Worm (Caenorhabditis elegans) whole organism, L2 larva: ENCODE results near the gene T16G1.6.
A peak's percentile ranks its signal among the peaks of the same experiment; 100 is the strongest.

ENCODE experiments used
- C34F6.9 ChIP-seq: fragments of 150-350 bp; optimal IDR thresholded peaks from 2 replicates; lab custom pipeline; 2014; ENCODE audit warnings: missing biosample characterization, missing genetic modification characterization
- F13H6.1 ChIP-seq: sonication (generic microtip); optimal IDR thresholded peaks from 2 replicates; lab custom pipeline; 2016; ENCODE audit warnings: missing genetic modification characterization, missing compliant biosample characterization
- R02D3.7 ChIP-seq: fragments of 150-350 bp; optimal IDR thresholded peaks from 2 replicates; lab custom pipeline; 2014; ENCODE audit warnings: missing biosample characterization, missing genetic modification characterization
- Y55F3AM.14 ChIP-seq: fragments of 200-800 bp; sonication (Bioruptor generic); optimal IDR thresholded peaks from 2 replicates; lab custom pipeline; 2018; ENCODE audit warnings: mild to moderate bottlenecking, missing genetic modification characterization, missing compliant biosample characterization
- ZK546.5 ChIP-seq: sonication (generic microtip); optimal IDR thresholded peaks from 2 replicates; lab custom pipeline; 2017; ENCODE audit warnings: missing biosample characterization, missing genetic modification characterization
- aly-2 ChIP-seq: fragments of 150-350 bp; optimal IDR thresholded peaks from 2 replicates; lab custom pipeline; 2014; ENCODE audit warnings: missing biosample characterization, missing genetic modification characterization
- ama-1 ChIP-seq: fragments of 150-350 bp; optimal IDR thresholded peaks from 2 replicates; lab custom pipeline; 2018; ENCODE audit warnings: inconsistent platforms
- ceh-82 ChIP-seq: fragments of 150-350 bp; optimal IDR thresholded peaks from 2 replicates; lab custom pipeline; 2014; ENCODE audit warnings: missing biosample characterization, missing genetic modification characterization
- crh-2 ChIP-seq: sonication (generic microtip); optimal IDR thresholded peaks from 2 replicates; lab custom pipeline; 2017; ENCODE audit warnings: missing biosample characterization, missing genetic modification characterization
- dmd-4 ChIP-seq: sonication (generic microtip); optimal IDR thresholded peaks from 2 replicates; lab custom pipeline; 2017; ENCODE audit warnings: missing biosample characterization, missing genetic modification characterization
- elt-1 ChIP-seq: fragments of 150-350 bp; optimal IDR thresholded peaks from 2 replicates; lab custom pipeline; 2014; ENCODE audit warnings: missing biosample characterization, missing genetic modification characterization
- elt-3 ChIP-seq: sonication (generic microtip); optimal IDR thresholded peaks from 2 replicates; lab custom pipeline; 2017; ENCODE audit warnings: missing biosample characterization, missing genetic modification characterization
- fos-1 ChIP-seq: fragments of 150-350 bp; optimal IDR thresholded peaks from 2 replicates; lab custom pipeline; 2014; ENCODE audit warnings: missing biosample characterization, missing genetic modification characterization
- lin-11 ChIP-seq: fragments of 150-350 bp; sonication (generic microtip); optimal IDR thresholded peaks from 2 replicates; lab custom pipeline; 2014; ENCODE audit warnings: missing biosample characterization, missing genetic modification characterization, inconsistent platforms, mixed read lengths
- lin-39 ChIP-seq: fragments of 150-350 bp; optimal IDR thresholded peaks from 2 replicates; lab custom pipeline; 2014; ENCODE audit warnings: missing biosample characterization, missing genetic modification reagents, missing genetic modification characterization
- mab-5 ChIP-seq: fragments of 150-350 bp; optimal IDR thresholded peaks from 2 replicates; lab custom pipeline; 2014; ENCODE audit warnings: missing biosample characterization, missing genetic modification characterization
- nhr-10 ChIP-seq: sonication (generic microtip); optimal IDR thresholded peaks from 2 replicates; lab custom pipeline; 2017; ENCODE audit warnings: missing biosample characterization, missing genetic modification characterization
- nhr-11 ChIP-seq: fragments of 150-350 bp; optimal IDR thresholded peaks from 2 replicates; lab custom pipeline; 2014; ENCODE audit warnings: missing biosample characterization, missing genetic modification characterization
- nhr-12 ChIP-seq: fragments of 150-350 bp; optimal IDR thresholded peaks from 2 replicates; lab custom pipeline; 2014; ENCODE audit warnings: missing biosample characterization, missing genetic modification characterization
- nhr-129 ChIP-seq: fragments of 150-350 bp; optimal IDR thresholded peaks from 2 replicates; lab custom pipeline; 2014; ENCODE audit warnings: missing biosample characterization, missing genetic modification characterization
- nhr-21 ChIP-seq: fragments of 150-350 bp; optimal IDR thresholded peaks from 2 replicates; lab custom pipeline; 2014; ENCODE audit warnings: missing biosample characterization, missing genetic modification characterization
- nhr-237 ChIP-seq: fragments of 150-350 bp; optimal IDR thresholded peaks from 2 replicates; lab custom pipeline; 2014; ENCODE audit warnings: missing biosample characterization, missing genetic modification characterization
- nhr-25 ChIP-seq: fragments of 150-350 bp; sonication (generic microtip); optimal IDR thresholded peaks from 3 replicates; lab custom pipeline; 2014; ENCODE audit warnings: missing biosample characterization, missing genetic modification characterization
- nhr-6 ChIP-seq: fragments of 150-350 bp; optimal IDR thresholded peaks from 2 replicates; lab custom pipeline; 2014; ENCODE audit warnings: missing biosample characterization, missing genetic modification characterization
- skn-1 ChIP-seq: sonication (generic microtip); optimal IDR thresholded peaks from 2 replicates; lab custom pipeline; 2017; ENCODE audit warnings: missing biosample characterization, missing genetic modification characterization
- unc-55 ChIP-seq: fragments of 150-350 bp; sonication (generic microtip); optimal IDR thresholded peaks from 3 replicates; lab custom pipeline; 2014; ENCODE audit warnings: missing biosample characterization, missing genetic modification reagents, missing genetic modification characterization
- zag-1 ChIP-seq: fragments of 150-350 bp; optimal IDR thresholded peaks from 2 replicates; lab custom pipeline; 2014; ENCODE audit warnings: missing biosample characterization, missing genetic modification characterization
- ztf-1 ChIP-seq: fragments of 200-800 bp; sonication (Bioruptor generic); conservative IDR thresholded peaks from 2 replicates; pipeline ENCODE4 v1.3.6; 2022; ENCODE audit warnings: missing genetic modification characterization, missing compliant biosample characterization
- ztf-11 ChIP-seq: sonication (generic microtip); optimal IDR thresholded peaks from 2 replicates; lab custom pipeline; 2017; ENCODE audit warnings: missing biosample characterization, missing genetic modification characterization
- ztf-4 ChIP-seq: fragments of 150-350 bp; optimal IDR thresholded peaks from 2 replicates; lab custom pipeline; 2014; ENCODE audit warnings: missing biosample characterization, missing genetic modification characterization

Gene T16G1.6

DNA sequence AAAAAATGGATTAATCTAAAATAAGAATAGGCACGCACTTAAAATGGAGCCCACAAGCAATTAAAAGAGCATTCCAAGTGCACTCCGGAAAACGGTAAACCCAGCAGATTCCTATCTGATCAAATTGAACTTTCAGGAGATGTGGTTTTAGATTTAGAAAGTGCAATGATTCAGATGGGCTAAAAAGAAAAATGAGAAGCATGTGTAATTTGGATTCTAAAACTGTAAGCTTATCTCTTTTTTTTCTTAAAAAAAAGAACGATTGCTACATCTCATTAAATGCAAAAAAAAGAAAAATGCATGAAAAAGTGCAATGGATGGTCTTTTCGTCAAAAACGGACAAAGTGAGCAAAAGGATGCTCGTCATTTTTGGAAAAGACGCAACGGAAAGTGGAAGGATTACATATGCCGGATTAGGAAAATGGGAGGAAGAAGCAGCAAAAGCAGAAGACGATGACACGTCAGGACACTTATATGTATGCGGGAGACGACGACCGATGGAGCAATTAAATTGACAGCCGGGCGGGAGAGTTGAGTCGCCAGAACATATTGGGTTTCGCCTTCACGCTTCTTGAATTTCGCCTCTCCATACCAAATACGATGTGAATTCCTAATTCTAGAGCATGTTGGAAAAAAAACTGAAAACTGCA is 38.3 kb downstream of the T16G1.6 start:
- TF ChIP-seq mab-5 (tag; lab: Kevin White, UChicago) (peak; percentile 37), C34F6.9 (tag; lab: Kevin White, UChicago) (peak; percentile 0), unc-55 (GFP tag; lab: Kevin White, UChicago) (peak; percentile 34), nhr-6 (tag; lab: Kevin White, UChicago) (no peak), skn-1 (tag; lab: Kevin White, UChicago) (no peak), aly-2 (no peak), Y55F3AM.14 (GFP tag; lab: Kevin White, UChicago) (no peak), ceh-82 (tag; lab: Kevin White, UChicago) (no peak), R02D3.7 (tag; lab: Kevin White, UChicago) (no peak)

DNA sequence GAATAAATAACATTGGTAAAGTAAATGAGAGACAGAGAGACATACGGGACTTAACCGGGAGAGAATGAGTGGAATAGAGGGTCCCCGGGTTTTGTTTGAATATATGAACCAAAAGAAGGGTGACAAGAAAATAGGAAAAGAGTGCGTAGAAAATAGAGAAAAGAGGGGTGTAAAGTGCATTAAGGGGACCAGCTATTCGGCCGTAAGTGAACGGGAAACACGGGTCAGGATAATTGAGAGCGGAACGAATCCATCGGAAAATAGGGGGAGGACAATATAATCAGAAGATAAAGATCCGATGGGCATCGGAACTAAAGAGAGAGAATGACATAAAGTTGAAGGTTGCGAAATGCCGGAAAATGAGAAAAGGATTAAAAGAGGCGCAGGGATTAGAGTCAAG is 39.6 kb downstream of the T16G1.6 start:
- no peak for TF ChIP-seq nhr-237 (tag; lab: Kevin White, UChicago)
- TF ChIP-seq nhr-12 (tag; lab: Kevin White, UChicago) = no peak
- no peak for TF ChIP-seq dmd-4 (tag; lab: Kevin White, UChicago)
- no peak for TF ChIP-seq nhr-11
- peak; percentile 26 for TF ChIP-seq unc-55 (GFP tag; lab: Kevin White, UChicago)
- no peak for TF ChIP-seq nhr-21
- no peak for TF ChIP-seq ama-1 (lab: Kevin White, UChicago)
- TF ChIP-seq R02D3.7 (tag; lab: Kevin White, UChicago) = no peak

DNA sequence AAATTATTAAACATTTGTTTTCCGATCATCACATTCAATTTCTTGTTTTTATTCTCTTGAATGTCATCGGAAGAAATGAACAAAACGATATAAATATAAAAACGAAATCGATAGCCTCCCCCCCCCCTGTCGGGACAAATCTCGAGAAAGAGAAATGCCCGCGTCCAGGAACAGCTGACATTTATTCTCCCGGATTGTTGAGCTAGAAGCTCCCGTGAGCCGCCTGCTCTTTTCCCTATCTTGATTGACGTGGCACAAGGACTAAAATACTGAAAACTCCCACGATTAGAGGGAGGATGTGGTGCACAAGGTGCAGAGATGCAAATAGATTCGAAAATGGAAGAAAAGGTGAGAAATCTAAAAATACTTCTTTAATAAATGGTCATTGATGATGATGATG is 40.1 kb downstream of the T16G1.6 start:
- peak; percentile 22 for TF ChIP-seq crh-2 (tag; lab: Kevin White, UChicago)
- TF ChIP-seq C34F6.9 (tag; lab: Kevin White, UChicago) = no peak
- TF ChIP-seq nhr-129 = peak; percentile 14
- no peak for TF ChIP-seq elt-1 (tag; lab: Kevin White, UChicago)
- TF ChIP-seq dmd-4 (tag; lab: Kevin White, UChicago) = no peak
- peak; percentile 15 for TF ChIP-seq F13H6.1
- TF ChIP-seq ztf-4 (tag; lab: Kevin White, UChicago) = no peak
- no peak for TF ChIP-seq fos-1 (tag; lab: Kevin White, UChicago)
- no peak for TF ChIP-seq ztf-1 (GFP tag; lab: Robert Waterston, UW)

DNA sequence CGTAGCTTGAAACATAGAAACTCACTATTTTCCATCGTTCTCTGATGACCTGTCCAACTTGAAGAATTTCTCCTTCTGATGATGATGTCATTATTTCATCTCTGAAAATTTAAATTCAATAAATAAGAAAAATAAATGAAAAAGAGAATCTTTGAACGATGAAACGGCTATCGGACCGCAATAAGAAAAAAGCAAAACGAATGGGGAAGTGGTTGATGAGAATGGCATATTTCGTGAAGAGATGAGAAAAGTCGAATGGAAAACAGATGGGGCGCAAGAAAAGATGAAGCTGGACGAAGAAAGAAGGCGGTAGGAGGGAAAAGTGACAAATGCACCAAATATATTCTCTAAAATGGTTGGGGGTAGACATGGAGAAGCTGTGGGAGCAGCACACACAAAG is 41.2 kb downstream of the T16G1.6 start, which contains the start of gene ttbk-7:
Gene ttbk-7, minus strand, starts transcription at position 101 of the 400 bp plus-strand sequence.
- no peak for TF ChIP-seq zag-1
- no peak for TF ChIP-seq nhr-25 (tag; lab: Kevin White, UChicago)
- TF ChIP-seq lin-39 (tag; lab: Kevin White, UChicago) = no peak
- TF ChIP-seq, all 48 proteins: peak for 0

DNA sequence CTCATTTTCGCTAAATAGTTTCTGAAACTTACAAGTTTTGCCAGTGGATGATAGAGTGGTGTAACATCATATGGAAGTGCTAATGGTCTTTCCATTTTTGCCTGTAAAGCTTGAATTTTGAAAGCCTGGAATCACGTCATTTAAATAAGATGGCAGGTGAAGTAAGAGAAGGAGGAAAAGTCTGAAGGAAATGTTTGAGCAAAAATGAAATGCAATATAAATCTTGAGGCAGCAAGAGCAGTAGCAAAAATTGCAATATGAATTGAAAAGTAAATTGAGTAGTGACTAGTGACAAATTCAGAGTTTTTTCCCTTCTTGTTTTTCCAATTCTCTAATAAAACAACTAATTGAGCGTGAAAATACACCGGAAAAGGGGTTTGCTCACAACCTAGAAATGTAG is 51.1 kb downstream of the T16G1.6 start, which contains the start of gene glb-24:
Gene glb-24, minus strand, starts transcription at position 101 of the 400 bp plus-strand sequence.
- TF ChIP-seq nhr-10 = no peak
- TF ChIP-seq elt-3 (tag; lab: Kevin White, UChicago) = no peak
- no peak for TF ChIP-seq nhr-129
- TF ChIP-seq nhr-12 (tag; lab: Kevin White, UChicago) = no peak
- no peak for TF ChIP-seq ZK546.5 (tag; lab: Kevin White, UChicago)
- TF ChIP-seq ama-1 (lab: Kevin White, UChicago) = no peak
- TF ChIP-seq unc-55 (GFP tag; lab: Kevin White, UChicago) = no peak
- no peak for TF ChIP-seq lin-11
- no peak for TF ChIP-seq ztf-11 (tag; lab: Kevin White, UChicago)
